Fruit fly (Drosophila melanogaster) whole organism, embryonic: ENCODE data around the gene UQCR-Q.
A peak's percentile ranks its signal among the peaks of the same experiment; 100 is the strongest.

ENCODE experiments used
- Adf1 ChIP-seq: fragments of 200-800 bp; sonication (Bioruptor generic); IDR thresholded peaks from 2 replicates; pipeline ENCODE4 v1.3.6; 2022; ENCODE audit warnings: missing biosample characterization, missing genetic modification characterization
- Antp ChIP-seq: fragments of 200-800 bp; sonication (Bioruptor generic); optimal IDR thresholded peaks from 3 replicates; lab custom pipeline; 2016; ENCODE audit warnings: missing biosample characterization, missing genetic modification characterization
- Awh ChIP-seq: fragments of 200-800 bp; sonication (Bioruptor generic); IDR thresholded peaks from 2 replicates; pipeline ENCODE4, ENCODE4 v1.3.6; 2022; ENCODE audit warnings: missing biosample characterization, missing genetic modification characterization
- CG10321 ChIP-seq: fragments of 200-800 bp; sonication (Bioruptor generic); IDR thresholded peaks from 2 replicates; pipeline ENCODE4 v1.3.6; 2022; ENCODE audit warnings: missing biosample characterization, missing genetic modification characterization
- CG10543 ChIP-seq: fragments of 200-800 bp; sonication (Bioruptor generic); optimal IDR thresholded peaks from 3 replicates; lab custom pipeline; 2017; ENCODE audit warnings: missing biosample characterization, mild to moderate bottlenecking, missing genetic modification characterization, moderate library complexity
- CG10654 ChIP-seq: fragments of 200-800 bp; sonication (Bioruptor generic); optimal IDR thresholded peaks from 2 replicates; lab custom pipeline; 2016; ENCODE audit warnings: missing biosample characterization, missing genetic modification characterization
- CG10979 ChIP-seq: fragments of 200-800 bp; sonication (Bioruptor generic); optimal IDR thresholded peaks from 2 replicates; lab custom pipeline; 2018; ENCODE audit warnings: missing biosample characterization, mild to moderate bottlenecking, missing genetic modification characterization, moderate library complexity
- CG11695 ChIP-seq: fragments of 200-800 bp; sonication (Bioruptor generic); IDR thresholded peaks from 3 replicates; pipeline ENCODE4 v1.3.6; 2022; ENCODE audit warnings: missing biosample characterization, missing genetic modification characterization
- CG12071 ChIP-seq: fragments of 200-800 bp; sonication (Bioruptor generic); optimal IDR thresholded peaks from 3 replicates; lab custom pipeline; 2018; ENCODE audit warnings: missing biosample characterization, mild to moderate bottlenecking, missing genetic modification characterization
- CG14710 ChIP-seq: fragments of 200-800 bp; sonication (Bioruptor generic); optimal IDR thresholded peaks from 3 replicates; lab custom pipeline; 2019; ENCODE audit warnings: missing biosample characterization, mild to moderate bottlenecking, missing genetic modification characterization, moderate library complexity
- CG1603 ChIP-seq: fragments of 200-800 bp; sonication (Bioruptor generic); optimal IDR thresholded peaks from 2 replicates; lab custom pipeline; 2019; ENCODE audit warnings: missing biosample characterization, mild to moderate bottlenecking, missing genetic modification characterization, moderate library complexity
- CG16779 ChIP-seq: fragments of 200-800 bp; sonication (Bioruptor generic); IDR thresholded peaks from 2 replicates; pipeline ENCODE4 v1.3.6; 2022; ENCODE audit warnings: missing biosample characterization, missing genetic modification characterization
- CG16813 ChIP-seq: fragments of 200-800 bp; sonication (Bioruptor generic); IDR thresholded peaks from 3 replicates; pipeline ENCODE4 v1.3.6; 2022; ENCODE audit warnings: missing biosample characterization, missing genetic modification characterization; ENCODE audit not compliant: partially characterized antibody
- CG1792 ChIP-seq: fragments of 200-800 bp; sonication (Bioruptor generic); optimal IDR thresholded peaks from 2 replicates; lab custom pipeline; 2016; ENCODE audit warnings: missing biosample characterization, missing genetic modification characterization
- CG2120 ChIP-seq: fragments of 200-800 bp; sonication (Bioruptor generic); optimal IDR thresholded peaks from 3 replicates; lab custom pipeline; 2016; ENCODE audit warnings: missing biosample characterization, missing genetic modification characterization
- CG2678 ChIP-seq: fragments of 200-800 bp; sonication (Bioruptor generic); optimal IDR thresholded peaks from 3 replicates; lab custom pipeline; 2019; ENCODE audit warnings: missing biosample characterization, mild to moderate bottlenecking, missing genetic modification characterization, moderate library complexity
- CG32767 ChIP-seq: fragments of 200-800 bp; sonication (Bioruptor generic); IDR thresholded peaks from 2 replicates; pipeline ENCODE4 v1.3.6; 2022; ENCODE audit warnings: missing biosample characterization, missing genetic modification characterization
- CG33213 ChIP-seq: fragments of 200-800 bp; sonication (Bioruptor generic); optimal IDR thresholded peaks from 3 replicates; lab custom pipeline; 2016; ENCODE audit warnings: missing biosample characterization, missing genetic modification characterization
- CG34224 ChIP-seq: fragments of 200-800 bp; sonication (Bioruptor generic); IDR thresholded peaks from 3 replicates; pipeline ENCODE4 v1.3.6; 2022; ENCODE audit warnings: missing biosample characterization, missing genetic modification characterization; ENCODE audit not compliant: partially characterized antibody
- CG6175 ChIP-seq: fragments of 200-800 bp; sonication (Bioruptor generic); IDR thresholded peaks from 3 replicates; pipeline ENCODE4 v1.3.6; 2022; ENCODE audit warnings: missing biosample characterization, missing genetic modification characterization
- CG7372 ChIP-seq: fragments of 200-800 bp; sonication (Bioruptor generic); IDR thresholded peaks from 2 replicates; pipeline ENCODE4 v1.3.6; 2022; ENCODE audit warnings: missing biosample characterization, missing genetic modification characterization
- D19B ChIP-seq: fragments of 200-800 bp; sonication (Bioruptor generic); optimal IDR thresholded peaks from 2 replicates; lab custom pipeline; 2017; ENCODE audit warnings: missing biosample characterization, mild to moderate bottlenecking, missing genetic modification characterization
- Elba2 ChIP-seq: fragments of 200-800 bp; sonication (Bioruptor generic); optimal IDR thresholded peaks from 3 replicates; lab custom pipeline; 2016; ENCODE audit warnings: missing biosample characterization, missing genetic modification characterization
- H2.0 ChIP-seq: fragments of 200-800 bp; sonication (Bioruptor generic); IDR thresholded peaks from 2 replicates; pipeline ENCODE4 v1.3.6; 2022; ENCODE audit warnings: missing biosample characterization, missing genetic modification characterization
- HLH54F ChIP-seq: fragments of 200-800 bp; sonication (Bioruptor generic); optimal IDR thresholded peaks from 3 replicates; lab custom pipeline; 2016; ENCODE audit warnings: missing biosample characterization, missing genetic modification characterization
- Mrtf ChIP-seq: fragments of 200-800 bp; sonication (Bioruptor generic); IDR thresholded peaks from 3 replicates; pipeline ENCODE4 v1.3.6; 2022; ENCODE audit warnings: missing biosample characterization, missing genetic modification characterization
- NFAT ChIP-seq: fragments of 200-800 bp; sonication (Bioruptor generic); IDR thresholded peaks from 2 replicates; pipeline ENCODE4 v1.3.6; 2022; ENCODE audit warnings: missing biosample characterization, missing genetic modification characterization
- NK7.1 ChIP-seq: fragments of 200-800 bp; sonication (Bioruptor generic); optimal IDR thresholded peaks from 3 replicates; lab custom pipeline; 2016; ENCODE audit warnings: missing biosample characterization, missing genetic modification characterization
- Neu2 ChIP-seq: fragments of 200-800 bp; sonication (Bioruptor generic); optimal IDR thresholded peaks from 3 replicates; lab custom pipeline; 2016; ENCODE audit warnings: missing biosample characterization, missing genetic modification characterization, borderline replicate concordance
- Nf-YB ChIP-seq: fragments of 200-800 bp; sonication (Bioruptor generic); optimal IDR thresholded peaks from 3 replicates; lab custom pipeline; 2019; ENCODE audit warnings: missing biosample characterization, mild to moderate bottlenecking, missing genetic modification characterization, moderate library complexity
- Opbp ChIP-seq: fragments of 200-800 bp; sonication (Bioruptor generic); IDR thresholded peaks from 3 replicates; pipeline ENCODE4 v1.3.6; 2022; ENCODE audit warnings: missing biosample characterization, missing genetic modification characterization; ENCODE audit not compliant: partially characterized antibody
- Scr ChIP-seq: fragments of 200-800 bp; sonication (Bioruptor generic); IDR thresholded peaks from 2 replicates; pipeline ENCODE4 v1.3.6; 2022; ENCODE audit warnings: missing biosample characterization, missing genetic modification characterization; ENCODE audit not compliant: partially characterized antibody
- Sry-β ChIP-seq: fragments of 200-800 bp; sonication (Bioruptor generic); optimal IDR thresholded peaks from 2 replicates; lab custom pipeline; 2018; ENCODE audit warnings: missing biosample characterization, mild to moderate bottlenecking, missing genetic modification characterization, moderate library complexity
- Xbp1 ChIP-seq: fragments of 200-800 bp; sonication (Bioruptor generic); optimal IDR thresholded peaks from 3 replicates; lab custom pipeline; 2016; ENCODE audit warnings: missing biosample characterization, mild to moderate bottlenecking, missing genetic modification characterization
- aop ChIP-seq: fragments of 200-800 bp; sonication (Bioruptor generic); IDR thresholded peaks from 2 replicates; pipeline ENCODE4 v1.3.6; 2022; ENCODE audit warnings: missing biosample characterization, missing genetic modification characterization
- ara ChIP-seq: fragments of 200-800 bp; sonication (Bioruptor generic); IDR thresholded peaks from 2 replicates; pipeline ENCODE4 v1.3.6; 2022; ENCODE audit warnings: missing biosample characterization, missing genetic modification characterization
- bab2 ChIP-seq: fragments of 200-800 bp; sonication (Bioruptor generic); optimal IDR thresholded peaks from 2 replicates; lab custom pipeline; 2016; ENCODE audit warnings: missing biosample characterization, missing genetic modification characterization
- chn ChIP-seq: fragments of 200-800 bp; sonication (Bioruptor generic); optimal IDR thresholded peaks from 2 replicates; lab custom pipeline; 2016; ENCODE audit warnings: missing biosample characterization, missing genetic modification characterization
- gsb-n ChIP-seq: fragments of 200-800 bp; sonication (Bioruptor generic); optimal IDR thresholded peaks from 3 replicates; lab custom pipeline; 2018; ENCODE audit warnings: missing biosample characterization, mild to moderate bottlenecking, missing genetic modification characterization
- ind ChIP-seq: fragments of 200-800 bp; sonication (Bioruptor generic); optimal IDR thresholded peaks from 3 replicates; lab custom pipeline; 2016; ENCODE audit warnings: missing biosample characterization, missing genetic modification characterization
- insv ChIP-seq, 2 experiments: fragments of 200-800 bp; sonication (Bioruptor generic); optimal IDR thresholded peaks; 3 replicates each; lab custom pipeline; 2016 to 2018; ENCODE audit warnings: missing biosample characterization in 2 of 2, missing genetic modification characterization in 2 of 2
- ken ChIP-seq: fragments of 200-800 bp; sonication (Bioruptor generic); IDR thresholded peaks from 3 replicates; pipeline ENCODE4 v1.3.6; 2022; ENCODE audit warnings: missing biosample characterization, missing genetic modification characterization
- nerfin-1 ChIP-seq: fragments of 200-800 bp; sonication (Bioruptor generic); optimal IDR thresholded peaks from 3 replicates; lab custom pipeline; 2019; ENCODE audit warnings: missing biosample characterization, mild to moderate bottlenecking, missing genetic modification characterization, moderate library complexity
- org-1 ChIP-seq: fragments of 200-800 bp; sonication (Bioruptor generic); optimal IDR thresholded peaks from 2 replicates; lab custom pipeline; 2017; ENCODE audit warnings: missing biosample characterization, missing genetic modification characterization
- seq ChIP-seq: fragments of 200-800 bp; sonication (Bioruptor generic); IDR thresholded peaks from 2 replicates; pipeline ENCODE4 v1.3.6; 2022; ENCODE audit warnings: missing biosample characterization, missing genetic modification characterization
- sr ChIP-seq: fragments of 200-800 bp; sonication (Bioruptor generic); IDR thresholded peaks from 3 replicates; pipeline ENCODE4 v1.3.6; 2022; ENCODE audit warnings: missing biosample characterization, missing genetic modification characterization
- tll ChIP-seq, 2 experiments: fragments of 200-800 bp in 1 of 2; fragments of >200 bp in 1 of 2; sonication (Bioruptor generic) in 1 of 2; optimal IDR thresholded peaks; 2 replicates each; lab custom pipeline; 2017 to 2019; ENCODE audit warnings: missing biosample characterization in 2 of 2, missing genetic modification characterization in 2 of 2, mild to moderate bottlenecking in 1 of 2, moderate library complexity in 1 of 2
- ttk ChIP-seq: fragments of 200-800 bp; sonication (Bioruptor generic); IDR thresholded peaks from 2 replicates; pipeline ENCODE4 v2.1.2; 2022; ENCODE audit warnings: missing biosample characterization, missing genetic modification characterization
- unpg ChIP-seq: fragments of 200-800 bp; sonication (Bioruptor generic); optimal IDR thresholded peaks from 3 replicates; lab custom pipeline; 2018; ENCODE audit warnings: missing biosample characterization, mild to moderate bottlenecking, missing genetic modification characterization, moderate library complexity
- zen ChIP-seq: fragments of 200-800 bp; sonication (Bioruptor generic); optimal IDR thresholded peaks from 3 replicates; lab custom pipeline; 2018; ENCODE audit warnings: missing biosample characterization, mild to moderate bottlenecking, missing genetic modification characterization, moderate library complexity

Gene UQCR-Q

dm6 chr3L:17425132-17425713, 49.3 kb upstream of the UQCR-Q start, which contains the start of the genes Sec3 and COX7B (continued):
- TF ChIP-seq CG10979 (tag; lab: Kevin White, UChicago) (peak; percentile 62), ttk (GFP tag; lab: Robert Waterston, UW) (no peak), sr (GFP tag; lab: Robert Waterston, UW) (peak; percentile 59; the same call in 1 of the 3 replicates), seq (GFP tag; lab: Robert Waterston, UW) (no peak), CG16813 (GFP tag; lab: Robert Waterston, UW) (peak; percentile 95), Elba2 (peak; percentile 67), Adf1 (no peak), CG33213 (peak; percentile 36), zen (tag; lab: Kevin White, UChicago) (peak; percentile 76), CG10654 (peak; percentile 43), CG2678 (tag; lab: Kevin White, UChicago) (peak; percentile 74), CG10321 (GFP tag; lab: Robert Waterston, UW) (no peak), NFAT (GFP tag; lab: Robert Waterston, UW) (peak; percentile 71), ind (GFP tag; lab: Kevin White, UChicago) (peak; percentile 66), bab2 (GFP tag; lab: Kevin White, UChicago) (peak; percentile 60), HLH54F (GFP tag; lab: Kevin White, UChicago) (peak; percentile 74), Mrtf (0 out of 3 replicates have a peak, but pooled peaks have one; percentile 12), Xbp1 (GFP tag; lab: Kevin White, UChicago) (peak; percentile 76), CG14710 (tag; lab: Kevin White, UChicago) (peak; percentile 85), CG10543 (GFP tag; lab: Kevin White, UChicago) (peak; percentile 67), chn (GFP tag; lab: Kevin White, UChicago) (peak; percentile 52), CG11695 (GFP tag; lab: Robert Waterston, UW) (0 out of 3 replicates have a peak, but pooled peaks have one; percentile 14), insv (GFP tag; optimal IDR thresholded peaks at IDR 0.05; lab: Kevin White, UChicago) (peak in 1 of 2 experiments; percentile 61), tll (GFP tag; optimal IDR thresholded peaks at IDR 0.05; lab: Kevin White, UChicago) (peak; percentile 35 to 65), NK7.1 (GFP tag; lab: Kevin White, UChicago) (no peak), gsb-n (tag; lab: Kevin White, UChicago) (peak; percentile 50), CG32767 (GFP tag; lab: Robert Waterston, UW) (no peak), aop (GFP tag; lab: Robert Waterston, UW) (no peak), ara (peak; percentile 16; the same call in 1 of the 2 replicates), H2.0 (GFP tag; lab: Robert Waterston, UW) (peak; percentile 55), CG12071 (GFP tag; lab: Kevin White, UChicago) (no peak), Nf-YB (GFP tag; lab: Kevin White, UChicago) (peak; percentile 11), Awh (GFP tag; lab: Robert Waterston, UW) (no peak), nerfin-1 (tag; lab: Kevin White, UChicago) (peak; percentile 55), org-1 (no peak), Neu2 (GFP tag; lab: Kevin White, UChicago) (no peak), Scr (GFP tag; lab: Robert Waterston, UW) (peak; percentile 96), D19B (peak; percentile 36), CG34224 (GFP tag; lab: Robert Waterston, UW) (peak; percentile 93), CG1792 (GFP tag; lab: Kevin White, UChicago) (no peak), Sry-β (GFP tag; lab: Kevin White, UChicago) (peak; percentile 65), ken (GFP tag; lab: Robert Waterston, UW) (no peak), CG7372 (GFP tag; lab: Robert Waterston, UW) (peak; percentile 63; the same call in 1 of the 2 replicates), CG2120 (peak; percentile 83), CG1603 (tag; lab: Kevin White, UChicago) (peak; percentile 82), Opbp (peak; percentile 87), CG16779 (GFP tag; lab: Robert Waterston, UW) (no peak), unpg (GFP tag; lab: Kevin White, UChicago) (peak; percentile 63), CG6175 (0 out of 3 replicates have a peak, but pooled peaks have one; percentile 24), Antp (peak; percentile 30)
